Worm (Caenorhabditis elegans): ENCODE data around the gene istr-1.

ce11 chrV:12706511-12706910 is 8.9 kb downstream of the istr-1 start:
- TF ChIP-seq dao-5 (tag; optimal IDR thresholded peaks at IDR 0.05) (no peak), W03F9.2 (tag; optimal IDR thresholded peaks at IDR 0.05) (no peak)
